Fruit fly (Drosophila melanogaster): ENCODE results near the gene CG3062.
A peak's percentile ranks its signal among the peaks of the same experiment; 100 is the strongest.

The CG3062 gene

dm6 chrX:4644768-4645167 is at the start of gene CG3062:
Gene CG3062 (minus strand): TSS chrX:4644868.
- TF ChIP-seq psq (optimal IDR thresholded peaks at IDR 0.05): no peak
- no peak for TF ChIP-seq usp (GFP tag; optimal IDR thresholded peaks at IDR 0.05)
- TF ChIP-seq pan (optimal IDR thresholded peaks at IDR 0.05): no peak
- TF ChIP-seq CG8478 (optimal IDR thresholded peaks at IDR 0.05): no peak
- TF ChIP-seq EcR (GFP tag; optimal IDR thresholded peaks at IDR 0.05): no peak
- no peak for TF ChIP-seq Dll (optimal IDR thresholded peaks at IDR 0.05)

- no peak for TF ChIP-seq CG8478 (optimal IDR thresholded peaks at IDR 0.05)
- TF ChIP-seq pan (optimal IDR thresholded peaks at IDR 0.05): no peak
- no peak for TF ChIP-seq usp (GFP tag; optimal IDR thresholded peaks at IDR 0.05)
- TF ChIP-seq psq (optimal IDR thresholded peaks at IDR 0.05): no peak
- no peak for TF ChIP-seq EcR (GFP tag; optimal IDR thresholded peaks at IDR 0.05)
- no peak for TF ChIP-seq Dll (optimal IDR thresholded peaks at IDR 0.05)
These were observed 49.4 kb upstream of the CG3062 start for dm6 chrX:4694104-4694503.

- TF ChIP-seq usp (GFP tag; optimal IDR thresholded peaks at IDR 0.05) (no peak), CG8478 (optimal IDR thresholded peaks at IDR 0.05) (no peak), Dll (optimal IDR thresholded peaks at IDR 0.05) (no peak), EcR (GFP tag; optimal IDR thresholded peaks at IDR 0.05) (no peak), pan (optimal IDR thresholded peaks at IDR 0.05) (no peak), psq (optimal IDR thresholded peaks at IDR 0.05) (no peak)
These were observed 48.3 kb upstream of the CG3062 start for dm6 chrX:4692963-4693362.

- TF ChIP-seq EcR (GFP tag; optimal IDR thresholded peaks at IDR 0.05): no peak
- TF ChIP-seq psq (optimal IDR thresholded peaks at IDR 0.05): no peak
- no peak for TF ChIP-seq Dll (optimal IDR thresholded peaks at IDR 0.05)
- no peak for TF ChIP-seq pan (optimal IDR thresholded peaks at IDR 0.05)
- TF ChIP-seq usp (GFP tag; optimal IDR thresholded peaks at IDR 0.05): no peak
- no peak for TF ChIP-seq CG8478 (optimal IDR thresholded peaks at IDR 0.05)
These were observed 46.6 kb upstream of the CG3062 start for dm6 chrX:4691226-4691625.

- TF ChIP-seq usp (GFP tag; optimal IDR thresholded peaks at IDR 0.05) (no peak), Dll (optimal IDR thresholded peaks at IDR 0.05) (no peak), pan (optimal IDR thresholded peaks at IDR 0.05) (no peak), psq (optimal IDR thresholded peaks at IDR 0.05) (no peak), EcR (GFP tag; optimal IDR thresholded peaks at IDR 0.05) (no peak), CG8478 (optimal IDR thresholded peaks at IDR 0.05) (no peak)
These were observed 46.1 kb upstream of the CG3062 start for dm6 chrX:4690767-4691166.

dm6 chrX:4687778-4688399 is 43.2 kb upstream of the CG3062 start, which contains the start of gene ctp:
Gene ctp (plus strand): TSS chrX:4687800.
- TF ChIP-seq pan (optimal IDR thresholded peaks at IDR 0.05) (no peak), psq (optimal IDR thresholded peaks at IDR 0.05) (no peak), EcR (GFP tag; optimal IDR thresholded peaks at IDR 0.05) (no peak), Dll (optimal IDR thresholded peaks at IDR 0.05) (no peak), usp (GFP tag; optimal IDR thresholded peaks at IDR 0.05) (no peak), CG8478 (optimal IDR thresholded peaks at IDR 0.05) (no peak)

- TF ChIP-seq usp (GFP tag; optimal IDR thresholded peaks at IDR 0.05) (no peak), CG8478 (optimal IDR thresholded peaks at IDR 0.05) (no peak), Dll (optimal IDR thresholded peaks at IDR 0.05) (no peak), pan (optimal IDR thresholded peaks at IDR 0.05) (no peak), EcR (GFP tag; optimal IDR thresholded peaks at IDR 0.05) (no peak), psq (optimal IDR thresholded peaks at IDR 0.05) (no peak)
These were observed 42.1 kb upstream of the CG3062 start, which contains the start of gene Pp2C1 for dm6 chrX:4686723-4687122. Gene Pp2C1 (minus strand): TSS chrX:4686903.

dm6 chrX:4686150-4686549 is 41.5 kb upstream of the CG3062 start:
- TF ChIP-seq CG8478 (optimal IDR thresholded peaks at IDR 0.05) (peak; percentile 80), usp (GFP tag; optimal IDR thresholded peaks at IDR 0.05) (no peak), pan (optimal IDR thresholded peaks at IDR 0.05) (no peak)

- TF ChIP-seq usp (GFP tag; optimal IDR thresholded peaks at IDR 0.05) (no peak), Dll (optimal IDR thresholded peaks at IDR 0.05) (peak; percentile 19), EcR (GFP tag; optimal IDR thresholded peaks at IDR 0.05) (no peak), psq (optimal IDR thresholded peaks at IDR 0.05) (no peak), CG8478 (optimal IDR thresholded peaks at IDR 0.05) (peak; percentile 78), pan (optimal IDR thresholded peaks at IDR 0.05) (no peak)
These were observed 39.8 kb upstream of the CG3062 start for dm6 chrX:4684444-4684924.

- TF ChIP-seq usp (GFP tag; optimal IDR thresholded peaks at IDR 0.05) (no peak), Dll (optimal IDR thresholded peaks at IDR 0.05) (no peak), CG8478 (optimal IDR thresholded peaks at IDR 0.05) (no peak), EcR (GFP tag; optimal IDR thresholded peaks at IDR 0.05) (no peak), pan (optimal IDR thresholded peaks at IDR 0.05) (no peak), psq (optimal IDR thresholded peaks at IDR 0.05) (no peak)
These were observed 35.2 kb upstream of the CG3062 start for dm6 chrX:4679813-4680381.

dm6 chrX:4678913-4679812 is 34.5 kb upstream of the CG3062 start, which contains the start of gene fzr:
Gene fzr (minus strand): TSS chrX:4679537.
- TF ChIP-seq EcR (GFP tag; optimal IDR thresholded peaks at IDR 0.05) (no peak), pan (optimal IDR thresholded peaks at IDR 0.05) (no peak), usp (GFP tag; optimal IDR thresholded peaks at IDR 0.05) (no peak), CG8478 (optimal IDR thresholded peaks at IDR 0.05) (no peak), Dll (optimal IDR thresholded peaks at IDR 0.05) (no peak), psq (optimal IDR thresholded peaks at IDR 0.05) (no peak)

All from whole organism.